Worm (Caenorhabditis elegans) whole organism, midembryonic: ENCODE measurements around the gene paqr-3.
"Not testable (repeated sequence)": the region's sequence is repeated elsewhere in the genome, so short reads cannot be mapped to it uniquely, and the experiment has no call there.

Experiments used
- T22C8.4 ChIP-seq: fragments of 200-800 bp; sonication (Bioruptor generic); IDR thresholded peaks from 2 replicates; pipeline ENCODE4 v1.3.6; 2022; ENCODE audit warnings: missing genetic modification characterization, missing compliant biosample characterization
- cog-1 ChIP-seq: sonication (generic microtip); optimal IDR thresholded peaks from 2 replicates; lab custom pipeline; 2016; ENCODE audit warnings: missing genetic modification characterization, missing compliant biosample characterization
- flt-1 ChIP-seq: fragments of 200-800 bp; sonication (Bioruptor generic); IDR thresholded peaks from 2 replicates; pipeline ENCODE4 v1.3.6; 2022; ENCODE audit warnings: missing genetic modification characterization, missing compliant biosample characterization
- klf-2 ChIP-seq: fragments of 200-800 bp; sonication (Bioruptor generic); conservative IDR thresholded peaks from 2 replicates; pipeline ENCODE4 v1.3.6; 2022; ENCODE audit warnings: missing genetic modification reagents, missing genetic modification characterization, missing compliant biosample characterization
- med-1 ChIP-seq: sonication (generic microtip); optimal IDR thresholded peaks from 2 replicates; lab custom pipeline; 2017; ENCODE audit warnings: missing genetic modification characterization, mild to moderate bottlenecking, missing compliant biosample characterization, antibody characterized with exemption, missing genetic modification reagents; ENCODE audit not compliant: insufficient read depth
- ref-1 ChIP-seq: fragments of 200-800 bp; sonication (Bioruptor generic); conservative IDR thresholded peaks from 2 replicates; pipeline ENCODE4 v1.3.6; 2022; ENCODE audit warnings: missing genetic modification reagents, missing genetic modification characterization, missing compliant biosample characterization
- tab-1 ChIP-seq: fragments of 200-800 bp; sonication (Bioruptor generic); IDR thresholded peaks from 2 replicates; pipeline ENCODE4 v1.3.6; 2022; ENCODE audit warnings: missing genetic modification characterization, missing compliant biosample characterization
- ztf-23 ChIP-seq: fragments of 200-800 bp; sonication (Bioruptor generic); IDR thresholded peaks from 2 replicates; pipeline ENCODE4 v1.3.6; 2022; ENCODE audit warnings: missing genetic modification reagents, missing genetic modification characterization, missing compliant biosample characterization
- ztf-29 ChIP-seq: fragments of 200-800 bp; sonication (Bioruptor generic); IDR thresholded peaks from 2 replicates; pipeline ENCODE4 v1.3.6; 2022; ENCODE audit warnings: missing genetic modification reagents, missing genetic modification characterization, missing compliant biosample characterization

The paqr-3 gene

ce11 chrIV:14383474-14383873, at the start of gene paqr-3:
Gene paqr-3, minus strand, starts transcription at chrIV:14383683.
- no peak for TF ChIP-seq cog-1 (tag; lab: Kevin White, UChicago)
- TF ChIP-seq klf-2 (GFP tag; lab: Robert Waterston, UW) = no peak
- no peak for TF ChIP-seq ztf-29 (GFP tag; lab: Robert Waterston, UW)

ce11 chrIV:14430853-14431252, 47.4 kb upstream of the paqr-3 start, which contains the start of gene F55B11.4:
Gene F55B11.4, minus strand, starts transcription at chrIV:14430920.
- TF ChIP-seq med-1 (no peak), tab-1 (GFP tag; lab: Robert Waterston, UW) (no peak), ztf-29 (GFP tag; lab: Robert Waterston, UW) (no peak)

- not testable (repeated sequence) for TF ChIP-seq ref-1 (GFP tag; lab: Robert Waterston, UW); cog-1 (tag; lab: Kevin White, UChicago); klf-2 (GFP tag; lab: Robert Waterston, UW)
Measured at ce11 chrIV:14427395-14427794, 43.9 kb upstream of the paqr-3 start, which contains the start of gene F55B11.5. Gene F55B11.5, plus strand, starts transcription at chrIV:14427695.

- TF ChIP-seq klf-2 (GFP tag; lab: Robert Waterston, UW) (no peak), flt-1 (GFP tag; lab: Robert Waterston, UW) (no peak), cog-1 (tag; lab: Kevin White, UChicago) (no peak), ztf-23 (GFP tag; lab: Robert Waterston, UW) (no peak), ztf-29 (GFP tag; lab: Robert Waterston, UW) (no peak), med-1 (no peak)
Measured at ce11 chrIV:14424396-14424795, 40.9 kb upstream of the paqr-3 start, which contains the start of gene F55B11.3. Gene F55B11.3, plus strand, starts transcription at chrIV:14424696.

- TF ChIP-seq klf-2 (GFP tag; lab: Robert Waterston, UW) = no peak
- no peak for TF ChIP-seq cog-1 (tag; lab: Kevin White, UChicago)
- no peak for TF ChIP-seq ref-1 (GFP tag; lab: Robert Waterston, UW)
- no peak for TF ChIP-seq flt-1 (GFP tag; lab: Robert Waterston, UW)
- no peak for TF ChIP-seq ztf-23 (GFP tag; lab: Robert Waterston, UW)
- TF ChIP-seq ztf-29 (GFP tag; lab: Robert Waterston, UW) = no peak
Measured at ce11 chrIV:14423194-14423593, 39.7 kb upstream of the paqr-3 start, which contains the start of gene F55B11.2. Gene F55B11.2, minus strand, starts transcription at chrIV:14423294.

ce11 chrIV:14421938-14422337, 38.5 kb upstream of the paqr-3 start, which contains the start of gene F55B11.7:
Gene F55B11.7, minus strand, starts transcription at chrIV:14422038.
- no peak for TF ChIP-seq med-1
- TF ChIP-seq ref-1 (GFP tag; lab: Robert Waterston, UW) = no peak
- TF ChIP-seq ztf-23 (GFP tag; lab: Robert Waterston, UW) = no peak
- TF ChIP-seq flt-1 (GFP tag; lab: Robert Waterston, UW) = no peak
- no peak for TF ChIP-seq T22C8.4 (GFP tag; lab: Robert Waterston, UW)

ce11 chrIV:14417128-14417527, 33.6 kb upstream of the paqr-3 start, which contains the start of gene F55B11.6:
Gene F55B11.6, minus strand, starts transcription at chrIV:14417228.
- TF ChIP-seq T22C8.4 (GFP tag; lab: Robert Waterston, UW) (no peak), flt-1 (GFP tag; lab: Robert Waterston, UW) (no peak), ref-1 (GFP tag; lab: Robert Waterston, UW) (no peak), ztf-23 (GFP tag; lab: Robert Waterston, UW) (no peak), tab-1 (GFP tag; lab: Robert Waterston, UW) (no peak), med-1 (no peak), klf-2 (GFP tag; lab: Robert Waterston, UW) (no peak)

ce11 chrIV:14414200-14414599, 30.7 kb upstream of the paqr-3 start:
- TF ChIP-seq ztf-23 (GFP tag; lab: Robert Waterston, UW) = no peak
- TF ChIP-seq tab-1 (GFP tag; lab: Robert Waterston, UW) = no peak
- no peak for TF ChIP-seq ztf-29 (GFP tag; lab: Robert Waterston, UW)
- TF ChIP-seq flt-1 (GFP tag; lab: Robert Waterston, UW) = no peak
- TF ChIP-seq T22C8.4 (GFP tag; lab: Robert Waterston, UW) = no peak
- no peak for TF ChIP-seq ref-1 (GFP tag; lab: Robert Waterston, UW)
- TF ChIP-seq med-1 = no peak
- no peak for TF ChIP-seq klf-2 (GFP tag; lab: Robert Waterston, UW)
- no peak for TF ChIP-seq cog-1 (tag; lab: Kevin White, UChicago)

- TF ChIP-seq T22C8.4 (GFP tag; lab: Robert Waterston, UW) (no peak), med-1 (no peak), ref-1 (GFP tag; lab: Robert Waterston, UW) (no peak), ztf-29 (GFP tag; lab: Robert Waterston, UW) (no peak), ztf-23 (GFP tag; lab: Robert Waterston, UW) (no peak), tab-1 (GFP tag; lab: Robert Waterston, UW) (no peak), klf-2 (GFP tag; lab: Robert Waterston, UW) (no peak), cog-1 (tag; lab: Kevin White, UChicago) (no peak)
Measured at ce11 chrIV:14413386-14413785, 29.9 kb upstream of the paqr-3 start.

ce11 chrIV:14412655-14413054, 29.2 kb upstream of the paqr-3 start, which contains the start of gene xdh-1:
Gene xdh-1, minus strand, starts transcription at chrIV:14412894.
- TF ChIP-seq tab-1 (GFP tag; lab: Robert Waterston, UW) = no peak
- TF ChIP-seq med-1 = no peak
- TF ChIP-seq flt-1 (GFP tag; lab: Robert Waterston, UW) = no peak
- no peak for TF ChIP-seq ztf-29 (GFP tag; lab: Robert Waterston, UW)
- TF ChIP-seq klf-2 (GFP tag; lab: Robert Waterston, UW) = no peak
- no peak for TF ChIP-seq cog-1 (tag; lab: Kevin White, UChicago)
- TF ChIP-seq ztf-23 (GFP tag; lab: Robert Waterston, UW) = no peak
- no peak for TF ChIP-seq ref-1 (GFP tag; lab: Robert Waterston, UW)
- TF ChIP-seq T22C8.4 (GFP tag; lab: Robert Waterston, UW) = no peak
